Worm (Caenorhabditis elegans) whole organism, young adult: ENCODE measurements around the gene F42A10.5.

Experiments used
- B0019.2 ChIP-seq: fragments of 200-800 bp; sonication (Bioruptor generic); conservative IDR thresholded peaks from 2 replicates; pipeline ENCODE4 v1.3.6; 2022; ENCODE audit warnings: missing genetic modification reagents, missing genetic modification characterization, missing compliant biosample characterization
- B0336.3 ChIP-seq: fragments of 200-800 bp; sonication (Bioruptor generic); IDR thresholded peaks from 2 replicates; pipeline ENCODE4 v1.3.6; 2022; ENCODE audit warnings: missing genetic modification characterization, missing compliant biosample characterization
- C17E4.6 ChIP-seq: fragments of 200-800 bp; sonication (Bioruptor generic); IDR thresholded peaks from 2 replicates; pipeline ENCODE4 v1.3.6; 2022; ENCODE audit warnings: missing genetic modification reagents, missing genetic modification characterization, missing compliant biosample characterization
- F10E7.11 ChIP-seq: sonication (generic microtip); optimal IDR thresholded peaks from 2 replicates; lab custom pipeline; 2017; ENCODE audit warnings: mild to moderate bottlenecking, missing genetic modification characterization, moderate library complexity, missing compliant biosample characterization
- F37B4.10 ChIP-seq: fragments of 200-800 bp; sonication (Bioruptor generic); IDR thresholded peaks from 2 replicates; pipeline ENCODE4 v1.3.6; 2022; ENCODE audit warnings: missing genetic modification characterization, missing compliant biosample characterization
- F49E8.2 ChIP-seq: sonication (generic microtip); optimal IDR thresholded peaks from 3 replicates; lab custom pipeline; 2017; ENCODE audit warnings: missing genetic modification characterization, mild to moderate bottlenecking, missing compliant biosample characterization, antibody characterized with exemption, moderate library complexity; ENCODE audit not compliant: insufficient read depth
- Y79H2A.3 ChIP-seq: fragments of 200-800 bp; sonication (Bioruptor generic); conservative IDR thresholded peaks from 2 replicates; pipeline ENCODE4 v1.3.6; 2022; ENCODE audit warnings: missing genetic modification reagents, missing genetic modification characterization, missing compliant biosample characterization
- ZK185.1 ChIP-seq: sonication (generic microtip); optimal IDR thresholded peaks from 2 replicates; lab custom pipeline; 2016; ENCODE audit warnings: mild to moderate bottlenecking, missing genetic modification characterization, missing compliant biosample characterization; ENCODE audit not compliant: poor library complexity, severe bottlenecking
- akir-1 ChIP-seq: fragments of 200-800 bp; sonication (Bioruptor generic); optimal IDR thresholded peaks from 2 replicates; lab custom pipeline; 2018; ENCODE audit warnings: mild to moderate bottlenecking, missing genetic modification characterization, moderate library complexity, missing compliant biosample characterization
- aptf-3 ChIP-seq: fragments of 200-800 bp; sonication (Bioruptor generic); IDR thresholded peaks from 2 replicates; pipeline ENCODE4 v1.3.6; 2022; ENCODE audit warnings: missing genetic modification characterization, missing compliant biosample characterization
- attf-3 ChIP-seq: fragments of 200-800 bp; sonication (Bioruptor generic); conservative IDR thresholded peaks from 2 replicates; pipeline ENCODE4 v1.3.6; 2022; ENCODE audit warnings: missing genetic modification reagents, missing genetic modification characterization, missing compliant biosample characterization
- attf-6 ChIP-seq: fragments of 200-800 bp; sonication (Bioruptor generic); IDR thresholded peaks from 2 replicates; pipeline ENCODE4 v1.3.6; 2022; ENCODE audit warnings: missing genetic modification reagents, missing genetic modification characterization, missing compliant biosample characterization
- cebp-1 ChIP-seq, 2 experiments: fragments of 200-800 bp in 1 of 2; sonication (Bioruptor generic) in 1 of 2; sonication (generic microtip) in 1 of 2; IDR thresholded peaks in 1 of 2; optimal IDR thresholded peaks in 1 of 2; 2 replicates each; pipeline versions ENCODE4 v1.3.6 to Lab custom; 2017 to 2022; ENCODE audit warnings: missing compliant biosample characterization in 2 of 2, missing genetic modification characterization in 2 of 2, mild to moderate bottlenecking in 1 of 2, missing genetic modification reagents in 1 of 2, moderate library complexity in 1 of 2
- egrh-3 ChIP-seq: fragments of 200-800 bp; sonication (Bioruptor generic); IDR thresholded peaks from 2 replicates; pipeline ENCODE4 v1.3.6; 2022; ENCODE audit warnings: missing genetic modification reagents, missing genetic modification characterization, missing compliant biosample characterization
- ekl-4 ChIP-seq: fragments of 200-800 bp; sonication (Bioruptor generic); IDR thresholded peaks from 2 replicates; pipeline ENCODE4 v1.3.6; 2022; ENCODE audit warnings: missing genetic modification reagents, missing genetic modification characterization, missing compliant biosample characterization
- hlh-26 ChIP-seq: fragments of 200-800 bp; sonication (Bioruptor generic); conservative IDR thresholded peaks from 2 replicates; pipeline ENCODE4 v1.3.6; 2022; ENCODE audit warnings: missing genetic modification reagents, missing genetic modification characterization, missing compliant biosample characterization
- lag-1 ChIP-seq: fragments of 200-800 bp; sonication (Bioruptor generic); IDR thresholded peaks from 2 replicates; pipeline ENCODE4 v1.3.6; 2022; ENCODE audit warnings: missing genetic modification reagents, missing genetic modification characterization, missing compliant biosample characterization
- madf-8 ChIP-seq: fragments of 200-800 bp; sonication (Bioruptor generic); conservative IDR thresholded peaks from 2 replicates; pipeline ENCODE4 v1.3.6; 2022; ENCODE audit warnings: missing genetic modification reagents, missing genetic modification characterization, missing compliant biosample characterization
- mcd-1 ChIP-seq: fragments of 200-800 bp; sonication (Bioruptor generic); IDR thresholded peaks from 2 replicates; pipeline ENCODE4 v1.3.6; 2022; ENCODE audit warnings: missing genetic modification reagents, missing genetic modification characterization, missing compliant biosample characterization
- mxl-1 ChIP-seq: sonication (generic microtip); optimal IDR thresholded peaks from 2 replicates; lab custom pipeline; 2016; ENCODE audit warnings: missing genetic modification characterization, missing compliant biosample characterization
- nhr-80 ChIP-seq: sonication (generic microtip); optimal IDR thresholded peaks from 2 replicates; lab custom pipeline; 2016; ENCODE audit warnings: missing genetic modification characterization, missing compliant biosample characterization
- nhr-90 ChIP-seq: sonication (generic microtip); optimal IDR thresholded peaks from 2 replicates; lab custom pipeline; 2016; ENCODE audit warnings: missing genotype, mild to moderate bottlenecking, missing genetic modification characterization, missing compliant biosample characterization
- pbrm-1 ChIP-seq: fragments of 200-800 bp; sonication (Bioruptor generic); IDR thresholded peaks from 2 replicates; pipeline ENCODE4 v1.3.6; 2022; ENCODE audit warnings: missing genetic modification reagents, missing genetic modification characterization, missing compliant biosample characterization
- repo-1 ChIP-seq: sonication (generic microtip); optimal IDR thresholded peaks from 2 replicates; lab custom pipeline; 2017; ENCODE audit warnings: mild to moderate bottlenecking, missing genetic modification characterization, missing compliant biosample characterization
- zim-3 ChIP-seq: sonication (generic microtip); optimal IDR thresholded peaks from 2 replicates; lab custom pipeline; 2017; ENCODE audit warnings: mild to moderate bottlenecking, missing genetic modification characterization, moderate library complexity, missing compliant biosample characterization
- ztf-18 ChIP-seq: sonication (generic microtip); optimal IDR thresholded peaks from 2 replicates; lab custom pipeline; 2016; ENCODE audit warnings: missing genotype, mild to moderate bottlenecking, missing genetic modification characterization, missing compliant biosample characterization
- ztf-25 ChIP-seq: fragments of 200-800 bp; sonication (Bioruptor generic); IDR thresholded peaks from 2 replicates; pipeline ENCODE4 v1.3.6; 2022; ENCODE audit warnings: missing genetic modification reagents, missing genetic modification characterization, missing compliant biosample characterization
- ztf-26 ChIP-seq: sonication (generic microtip); optimal IDR thresholded peaks from 2 replicates; lab custom pipeline; 2017; ENCODE audit warnings: missing genetic modification characterization, missing compliant biosample characterization
- ztf-6 ChIP-seq: fragments of 200-800 bp; sonication (Bioruptor generic); IDR thresholded peaks from 2 replicates; pipeline ENCODE4 v1.3.6; 2022; ENCODE audit warnings: missing genetic modification reagents, missing genetic modification characterization, missing compliant biosample characterization

F42A10.5 gene

DNA sequence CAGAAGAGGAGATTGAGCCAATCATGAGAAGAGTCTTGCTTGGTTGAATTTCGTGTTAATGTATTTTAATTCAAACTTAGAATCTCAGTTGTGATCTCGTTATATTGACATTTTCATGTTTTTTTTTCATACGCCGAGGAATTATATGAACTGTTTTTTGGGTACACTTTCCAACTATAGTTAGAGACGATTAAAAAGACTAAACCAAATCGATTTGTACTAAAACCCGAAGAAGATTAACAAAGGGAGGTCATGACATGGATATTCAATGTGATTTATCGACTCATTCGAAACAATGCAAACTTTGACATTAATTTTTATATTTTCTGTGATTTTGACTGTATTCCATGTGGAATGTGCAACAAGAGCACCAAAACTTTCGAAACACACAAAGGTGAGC, 25.4 kb downstream of the F42A10.5 start, which contains the start of gene Y42G9A.2:
Gene Y42G9A.2 (plus strand): TSS at position 284 of the 400 bp plus-strand sequence.
- TF ChIP-seq ekl-4 (GFP tag; lab: Robert Waterston, UW) (0 out of 2 replicates have a peak, but pooled peaks have one; percentile 1), ztf-25 (GFP tag; lab: Robert Waterston, UW) (no peak)

DNA sequence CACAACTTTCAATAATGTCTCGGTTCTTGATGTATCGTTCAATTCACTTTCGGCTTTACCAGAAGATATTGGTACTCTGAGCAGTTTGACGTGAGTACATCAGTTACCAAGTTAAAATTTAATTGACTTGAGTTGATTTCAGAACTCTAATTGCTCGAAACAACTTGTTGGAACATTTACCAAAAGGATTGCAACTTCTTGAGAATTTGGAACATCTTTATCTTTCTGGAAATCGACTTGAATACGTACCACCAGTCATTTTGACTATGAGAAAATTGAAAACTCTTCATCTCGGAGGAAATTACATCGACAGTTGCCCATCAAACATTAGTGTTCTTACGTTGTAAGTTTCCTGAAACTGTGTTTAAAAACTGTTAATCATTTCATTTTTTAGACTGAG, 26.5 kb downstream of the F42A10.5 start:
- TF ChIP-seq mxl-1 (tag; lab: Kevin White, UChicago) (no peak), ztf-6 (GFP tag; lab: Robert Waterston, UW) (no peak), ztf-18 (tag; lab: Kevin White, UChicago) (no peak), ZK185.1 (tag; lab: Kevin White, UChicago) (no peak), repo-1 (no peak), lag-1 (GFP tag; lab: Robert Waterston, UW) (no peak), akir-1 (GFP tag; lab: Kevin White, UChicago) (no peak)
- TF ChIP-seq, all 124 proteins: peak for 0

DNA sequence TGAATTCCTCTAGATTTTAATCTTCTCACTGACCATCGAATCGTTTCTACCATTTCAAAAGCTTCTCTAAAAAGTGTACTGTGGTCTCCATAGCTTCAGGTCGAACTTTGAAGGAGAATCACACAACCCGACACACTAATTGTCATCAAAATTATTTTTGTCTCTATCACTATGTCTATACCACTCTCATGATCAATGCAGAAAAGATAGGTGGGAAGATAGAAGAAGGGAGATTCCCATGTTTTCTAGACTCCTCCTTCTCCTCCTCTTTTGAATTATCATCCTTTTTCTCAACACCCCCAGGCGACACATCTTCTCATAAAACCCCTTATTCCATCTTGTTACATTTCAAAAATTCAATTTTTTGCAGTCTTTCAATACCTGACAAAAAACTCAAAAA, 27.4 kb downstream of the F42A10.5 start, which contains the start of gene Y42G9A.3:
Gene Y42G9A.3 (plus strand): TSS at position 363 of the 400 bp plus-strand sequence.
- no peak for TF ChIP-seq cebp-1 (GFP tag; IDR thresholded peaks at IDR 0.05; lab: Robert Waterston, UW)
- no peak for TF ChIP-seq cebp-1 (tag; optimal IDR thresholded peaks at IDR 0.05; lab: Kevin White, UChicago)
- no peak for TF ChIP-seq F37B4.10 (GFP tag; lab: Robert Waterston, UW)
- no peak for TF ChIP-seq zim-3
- TF ChIP-seq C17E4.6 (GFP tag; lab: Robert Waterston, UW), result no peak
- TF ChIP-seq nhr-80, result peak; percentile 28
- no peak for TF ChIP-seq F49E8.2 (tag; lab: Kevin White, UChicago)
- no peak for TF ChIP-seq F10E7.11 (tag; lab: Kevin White, UChicago)

DNA sequence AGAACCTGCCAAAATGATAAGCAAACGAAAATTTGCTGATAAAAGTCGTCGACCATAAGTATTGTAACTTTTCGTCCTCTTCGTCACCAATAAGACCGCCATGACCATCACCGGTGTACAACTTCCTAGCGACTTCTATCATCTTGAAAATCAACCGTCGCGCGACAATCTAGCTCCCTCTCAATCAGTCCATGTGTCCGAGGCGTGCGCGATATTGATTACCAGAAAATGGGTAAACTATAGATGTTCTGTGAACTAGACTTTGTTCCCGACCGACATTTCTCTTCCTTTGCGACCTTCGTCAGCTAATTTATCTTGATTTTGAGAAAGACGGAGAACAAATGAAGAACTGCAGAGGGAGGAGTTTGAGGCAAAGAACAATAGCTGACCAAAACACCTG, 28.0 kb downstream of the F42A10.5 start:
- TF ChIP-seq repo-1, result no peak
- TF ChIP-seq ztf-26 (tag; lab: Kevin White, UChicago), result peak; percentile 54
- TF ChIP-seq nhr-80, result peak; percentile 35

DNA sequence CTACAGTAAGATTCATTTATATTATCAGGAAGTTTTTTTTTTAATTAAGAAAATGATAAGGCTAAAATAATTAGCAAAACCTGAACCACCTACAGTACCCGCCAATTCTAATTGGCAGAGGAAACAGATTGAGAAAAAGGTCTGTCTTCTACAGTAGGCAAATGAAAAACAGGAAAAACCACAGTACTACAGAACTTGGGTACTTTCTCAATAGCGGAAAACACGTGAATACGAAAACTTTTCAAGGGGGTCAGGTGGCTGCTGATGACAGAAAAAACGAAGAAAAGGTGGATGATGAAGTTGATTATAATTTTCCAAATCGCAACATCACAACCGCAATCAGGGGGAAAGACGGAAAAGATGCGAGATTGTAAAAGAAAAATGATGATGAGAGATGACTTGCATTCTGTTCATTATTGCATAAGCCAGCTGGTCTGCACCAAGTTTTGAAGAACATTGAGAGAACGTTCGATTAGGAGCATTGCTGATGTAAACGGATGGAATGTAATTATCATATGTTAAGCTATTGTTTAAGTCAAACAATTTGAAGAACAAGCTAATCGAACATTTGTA, 28.8 kb downstream of the F42A10.5 start:
- TF ChIP-seq F49E8.2 (tag; lab: Kevin White, UChicago) (no peak), ztf-26 (tag; lab: Kevin White, UChicago) (peak; percentile 14)

DNA sequence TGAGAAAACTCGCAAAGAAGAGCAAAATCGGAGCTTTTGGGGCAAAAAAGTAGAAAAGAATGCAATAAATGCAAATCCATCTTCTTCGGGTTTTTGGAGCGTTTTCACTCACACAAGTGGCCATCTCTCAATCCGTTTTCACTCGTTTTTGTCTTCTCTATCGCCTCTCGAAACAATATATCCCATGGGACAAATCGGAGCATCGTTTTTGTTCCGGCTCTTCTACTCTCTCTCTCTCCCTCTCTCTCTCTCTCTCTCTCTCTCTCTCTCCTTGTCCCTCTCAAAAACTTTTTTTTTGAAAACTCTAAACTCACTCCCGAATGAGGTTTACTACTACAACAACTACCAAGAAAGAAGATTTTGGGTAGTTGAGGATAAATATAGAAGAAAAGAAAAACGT, 31.7 kb downstream of the F42A10.5 start:
- no peak for TF ChIP-seq attf-3 (GFP tag; lab: Robert Waterston, UW)
- no peak for TF ChIP-seq nhr-90
- TF ChIP-seq Y79H2A.3, result no peak
- TF ChIP-seq aptf-3, result no peak
- 0 out of 2 replicates have a peak, but pooled peaks have one; percentile 16 for TF ChIP-seq mcd-1 (GFP tag; lab: Robert Waterston, UW)
- TF ChIP-seq ekl-4 (GFP tag; lab: Robert Waterston, UW), result 0 out of 2 replicates have a peak, but pooled peaks have one; percentile 30
- TF ChIP-seq egrh-3 (GFP tag; lab: Robert Waterston, UW), result 0 out of 2 replicates have a peak, but pooled peaks have one; percentile 14
- 0 out of 2 replicates have a peak, but pooled peaks have one; percentile 39 for TF ChIP-seq pbrm-1 (GFP tag; lab: Robert Waterston, UW)
- TF ChIP-seq B0336.3 (GFP tag; lab: Robert Waterston, UW), result no peak
- TF ChIP-seq hlh-26 (GFP tag; lab: Robert Waterston, UW), result no peak
- TF ChIP-seq attf-6 (GFP tag; lab: Robert Waterston, UW), result no peak
- no peak for TF ChIP-seq madf-8 (GFP tag; lab: Robert Waterston, UW)
- 0 out of 2 replicates have a peak, but pooled peaks have one; percentile 26 for TF ChIP-seq B0019.2
